Worm (Caenorhabditis elegans) whole organism, L2 larva: ENCODE measurements around the gene rpl-34.

Experiments
- ZK546.5 ChIP-seq: sonication (generic microtip); optimal IDR thresholded peaks from 2 replicates; lab custom pipeline; 2017; ENCODE audit warnings: missing biosample characterization, missing genetic modification characterization
- alr-1 ChIP-seq: fragments of 150-350 bp; optimal IDR thresholded peaks from 2 replicates; lab custom pipeline; 2014; ENCODE audit warnings: missing biosample characterization, missing genetic modification characterization
- elt-1 ChIP-seq: fragments of 150-350 bp; optimal IDR thresholded peaks from 2 replicates; lab custom pipeline; 2014; ENCODE audit warnings: missing biosample characterization, missing genetic modification characterization
- lsy-2 ChIP-seq, 2 experiments: fragments of 150-350 bp in 1 of 2; sonication (generic microtip) in 1 of 2; optimal IDR thresholded peaks; 2 replicates each; lab custom pipeline; 2014 to 2017; ENCODE audit warnings: missing biosample characterization in 2 of 2, missing genetic modification characterization in 2 of 2
- skn-1 ChIP-seq: sonication (generic microtip); optimal IDR thresholded peaks from 2 replicates; lab custom pipeline; 2017; ENCODE audit warnings: missing biosample characterization, missing genetic modification characterization

DNA sequence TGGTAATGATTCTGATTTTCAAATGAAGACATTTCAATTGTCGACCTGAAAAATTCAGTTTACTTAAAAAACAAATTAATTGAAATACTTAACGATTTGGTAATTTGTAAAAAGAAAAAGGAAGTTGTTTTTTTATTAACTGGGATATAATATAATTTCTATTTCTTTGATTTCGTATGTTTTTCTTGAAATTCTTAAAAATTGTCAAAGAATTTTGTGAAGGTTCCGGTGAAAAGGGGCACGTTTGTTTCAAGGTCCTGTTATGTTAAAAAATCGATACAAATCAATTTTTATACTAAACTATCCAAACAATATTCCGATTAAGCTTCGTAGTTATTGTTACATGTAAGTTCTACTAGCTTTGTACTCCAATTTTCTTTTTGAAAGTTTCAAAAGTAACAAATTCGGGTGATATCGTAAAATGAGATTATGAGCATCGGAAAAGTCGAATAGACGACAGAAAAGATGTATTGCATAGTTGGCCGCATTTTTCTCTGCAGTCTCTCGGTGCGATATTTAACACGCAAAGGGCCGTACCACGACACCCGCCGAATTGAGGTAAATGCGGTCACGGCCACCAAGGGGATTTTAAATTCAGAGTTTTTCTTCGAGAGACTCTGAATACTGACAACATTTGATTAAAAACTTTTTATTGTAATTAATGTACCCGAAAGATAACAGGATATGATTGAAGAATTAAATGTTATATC lies 9.5 kb upstream of the rpl-34 start, which contains the start of gene Y39C12A.9:
- TF ChIP-seq elt-1 (tag; lab: Kevin White, UChicago) = no peak
- TF ChIP-seq lsy-2 (tag; optimal IDR thresholded peaks at IDR 0.05; lab: Kevin White, UChicago) = peak in 1 of 2 experiments; percentile 33
- no peak for TF ChIP-seq alr-1 (tag; lab: Kevin White, UChicago)
- no peak for TF ChIP-seq skn-1 (tag; lab: Kevin White, UChicago)
- TF ChIP-seq ZK546.5 (tag; lab: Kevin White, UChicago) = no peak
